Worm (Caenorhabditis elegans): Measurements from ENCODE around the gene stn-2.
A peak's percentile ranks its signal among the peaks of the same experiment; 100 is the strongest.

The stn-2 gene

ce11 chrX:7679835-7680234 lies 584 bp downstream of the stn-2 start:
- peak; percentile 94 for TF ChIP-seq unc-42 (tag; optimal IDR thresholded peaks at IDR 0.05)
- no peak for TF ChIP-seq ahr-1 (tag; optimal IDR thresholded peaks at IDR 0.05)
- TF ChIP-seq hlh-8 (tag; optimal IDR thresholded peaks at IDR 0.05): no peak
- no peak for TF ChIP-seq ceh-45 (GFP tag; IDR thresholded peaks at IDR 0.05)
- TF ChIP-seq ama-1 (optimal IDR thresholded peaks at IDR 0.05): no peak
- TF ChIP-seq fkh-6 (tag; optimal IDR thresholded peaks at IDR 0.05): no peak

ce11 chrX:7678437-7679139 lies 1.8 kb downstream of the stn-2 start:
- TF ChIP-seq pha-4 (tag; optimal IDR thresholded peaks at IDR 0.05) (no peak), ttx-3 (tag; optimal IDR thresholded peaks at IDR 0.05) (no peak), ceh-34 (tag; optimal IDR thresholded peaks at IDR 0.05) (peak; percentile 1), ceh-30 (tag; optimal IDR thresholded peaks at IDR 0.05) (no peak), unc-3 (GFP tag; conservative IDR thresholded peaks at IDR 0.05) (no peak), unc-3 (tag; optimal IDR thresholded peaks at IDR 0.05) (peak; percentile 10), ets-4 (tag; optimal IDR thresholded peaks at IDR 0.05) (no peak), nfya-1 (tag; optimal IDR thresholded peaks at IDR 0.05) (peak; percentile 10), unc-42 (tag; optimal IDR thresholded peaks at IDR 0.05) (peak; percentile 17)

- no peak for TF ChIP-seq fax-1 (tag; optimal IDR thresholded peaks at IDR 0.05)
- no peak for TF ChIP-seq npax-4 (tag; optimal IDR thresholded peaks at IDR 0.05)
- no peak for TF ChIP-seq C08G9.2 (tag; optimal IDR thresholded peaks at IDR 0.05)
- no peak for TF ChIP-seq che-1 (tag; optimal IDR thresholded peaks at IDR 0.05)
- TF ChIP-seq elt-4 (tag; optimal IDR thresholded peaks at IDR 0.05): no peak
- no peak for TF ChIP-seq dmd-4 (tag; optimal IDR thresholded peaks at IDR 0.05; ENCODE audit: borderline replicate concordance)
- no peak for TF ChIP-seq lim-6 (tag; optimal IDR thresholded peaks at IDR 0.05)
- TF ChIP-seq ztf-16 (tag; optimal IDR thresholded peaks at IDR 0.05): no peak
- no peak for TF ChIP-seq eyg-1 (tag; optimal IDR thresholded peaks at IDR 0.05)
- no peak for TF ChIP-seq hlh-15 (tag; optimal IDR thresholded peaks at IDR 0.05)
- TF ChIP-seq ttx-3 (tag; optimal IDR thresholded peaks at IDR 0.05): no peak
- TF ChIP-seq K09A11.1 (tag; optimal IDR thresholded peaks at IDR 0.05; ENCODE audit: insufficient read depth): no peak
- no peak for TF ChIP-seq sox-4 (tag; optimal IDR thresholded peaks at IDR 0.05)
- no peak for TF ChIP-seq pax-1 (tag; optimal IDR thresholded peaks at IDR 0.05)
- TF ChIP-seq unc-3 (GFP tag; conservative IDR thresholded peaks at IDR 0.05): no peak
- TF ChIP-seq unc-3 (tag; optimal IDR thresholded peaks at IDR 0.05): no peak
- TF ChIP-seq pha-2 (tag; optimal IDR thresholded peaks at IDR 0.05): no peak
- TF ChIP-seq hlh-6 (tag; optimal IDR thresholded peaks at IDR 0.05): no peak
These were observed 5.5 kb downstream of the stn-2 start for ce11 chrX:7674871-7675270.

ce11 chrX:7672693-7673092 lies 7.7 kb downstream of the stn-2 start, which contains the start of gene F27D9.2:
Gene F27D9.2 (plus strand): TSS chrX:7672993.
- TF ChIP-seq ceh-22 (tag; optimal IDR thresholded peaks at IDR 0.05): no peak
- no peak for TF ChIP-seq hlh-15 (tag; optimal IDR thresholded peaks at IDR 0.05)
- TF ChIP-seq pros-1 (tag; optimal IDR thresholded peaks at IDR 0.05): no peak
- TF ChIP-seq hlh-8 (tag; optimal IDR thresholded peaks at IDR 0.05): no peak

- no peak for TF ChIP-seq nfya-1 (tag; optimal IDR thresholded peaks at IDR 0.05)
- TF ChIP-seq hlh-30 (tag; optimal IDR thresholded peaks at IDR 0.05; ENCODE audit: insufficient read depth): no peak
- no peak for TF ChIP-seq pat-9 (tag; optimal IDR thresholded peaks at IDR 0.05)
- no peak for TF ChIP-seq unc-3 (GFP tag; conservative IDR thresholded peaks at IDR 0.05)
- TF ChIP-seq unc-3 (tag; optimal IDR thresholded peaks at IDR 0.05): no peak
- TF ChIP-seq pqm-1 (tag; optimal IDR thresholded peaks at IDR 0.05): no peak
- TF ChIP-seq zip-5 (tag; optimal IDR thresholded peaks at IDR 0.05): no peak
- TF ChIP-seq odd-2 (tag; optimal IDR thresholded peaks at IDR 0.05): no peak
- TF ChIP-seq mec-3 (tag; optimal IDR thresholded peaks at IDR 0.05; ENCODE audit: borderline replicate concordance): no peak
- TF ChIP-seq sox-4 (tag; optimal IDR thresholded peaks at IDR 0.05): no peak
- no peak for TF ChIP-seq hlh-13 (GFP tag; optimal IDR thresholded peaks at IDR 0.05)
- TF ChIP-seq hlh-15 (tag; optimal IDR thresholded peaks at IDR 0.05): no peak
- no peak for TF ChIP-seq unc-42 (tag; optimal IDR thresholded peaks at IDR 0.05)
- TF ChIP-seq ceh-31 (tag; optimal IDR thresholded peaks at IDR 0.05): no peak
These were observed 9.8 kb downstream of the stn-2 start, which contains the start of gene F27D9.7 for ce11 chrX:7670655-7671054. Gene F27D9.7 (minus strand): TSS chrX:7670755.
